Fruit fly (Drosophila melanogaster): Measurements from ENCODE around the gene Shc.

dm6 chr3L:9422135-9422534 lies 4.7 kb upstream of the Shc start:
- TF ChIP-seq CTCF (optimal IDR thresholded peaks at IDR 0.05): no peak
- TF ChIP-seq CG8478 (optimal IDR thresholded peaks at IDR 0.05): no peak
